Worm (Caenorhabditis elegans) whole organism, L4 larva: ENCODE data around the gene dph-1.

Experiments used
- F10B5.3 ChIP-seq: sonication (generic microtip); optimal IDR thresholded peaks from 2 replicates; lab custom pipeline; 2016; ENCODE audit warnings: mild to moderate bottlenecking, missing genetic modification characterization, missing compliant biosample characterization
- F26F4.8 ChIP-seq: fragments of 200-800 bp; sonication (Bioruptor generic); conservative IDR thresholded peaks from 2 replicates; pipeline ENCODE4 v1.3.6; 2022; ENCODE audit warnings: missing genetic modification characterization, missing compliant biosample characterization
- ZK337.2 ChIP-seq: fragments of 200-800 bp; sonication (Bioruptor generic); IDR thresholded peaks from 2 replicates; pipeline ENCODE4 v1.3.6; 2022; ENCODE audit warnings: missing genetic modification reagents, missing genetic modification characterization, missing compliant biosample characterization
- arid-1 ChIP-seq: fragments of 200-800 bp; sonication (Bioruptor generic); conservative IDR thresholded peaks from 2 replicates; pipeline ENCODE4 v1.3.6; 2022; ENCODE audit warnings: missing genetic modification reagents, missing genetic modification characterization, missing compliant biosample characterization
- daf-16 ChIP-seq, 3 experiments: sonication (generic microtip); optimal IDR thresholded peaks; 2 replicates each; lab custom pipeline; 2016 to 2017; ENCODE audit warnings: missing genetic modification characterization in 3 of 3, missing genetic modification reagents in 3 of 3, mild to moderate bottlenecking in 2 of 3, missing compliant biosample characterization in 2 of 3, missing biosample characterization in 1 of 3, moderate library complexity in 1 of 3
- egl-27 ChIP-seq: sonication (generic microtip); optimal IDR thresholded peaks from 3 replicates; lab custom pipeline; 2017; ENCODE audit warnings: missing biosample characterization, missing genetic modification reagents, missing genetic modification characterization
- nhr-76 ChIP-seq: fragments of 150-350 bp; optimal IDR thresholded peaks from 2 replicates; lab custom pipeline; 2014; ENCODE audit warnings: missing biosample characterization, missing genetic modification characterization
- rbr-2 ChIP-seq: sonication (generic microtip); optimal IDR thresholded peaks from 2 replicates; lab custom pipeline; 2016; ENCODE audit warnings: missing genotype, missing genetic modification characterization, missing compliant biosample characterization
- set-16 ChIP-seq: fragments of 200-800 bp; sonication (Bioruptor generic); IDR thresholded peaks from 2 replicates; pipeline ENCODE4 v1.3.6; 2022; ENCODE audit warnings: missing genetic modification reagents, missing genetic modification characterization, missing compliant biosample characterization
- snpc-4 ChIP-seq: fragments of 150-350 bp; optimal IDR thresholded peaks from 2 replicates; lab custom pipeline; 2014; ENCODE audit warnings: missing biosample characterization, missing genetic modification characterization
- unc-130 ChIP-seq: sonication (generic microtip); optimal IDR thresholded peaks from 2 replicates; lab custom pipeline; 2016; ENCODE audit warnings: missing genetic modification reagents, missing genetic modification characterization, missing compliant biosample characterization
- unc-62 ChIP-seq, 3 experiments: fragments of 150-350 bp in 1 of 3; sonication (generic microtip); optimal IDR thresholded peaks in 2 of 3; peaks in 1 of 3; 1 replicate in 1 of 3; 2 replicates in 2 of 3; lab custom pipeline; 2014 to 2017; ENCODE audit warnings: missing biosample characterization in 3 of 3, missing genetic modification characterization in 3 of 3, missing genetic modification reagents in 3 of 3, missing genotype in 1 of 3

The dph-1 gene

DNA sequence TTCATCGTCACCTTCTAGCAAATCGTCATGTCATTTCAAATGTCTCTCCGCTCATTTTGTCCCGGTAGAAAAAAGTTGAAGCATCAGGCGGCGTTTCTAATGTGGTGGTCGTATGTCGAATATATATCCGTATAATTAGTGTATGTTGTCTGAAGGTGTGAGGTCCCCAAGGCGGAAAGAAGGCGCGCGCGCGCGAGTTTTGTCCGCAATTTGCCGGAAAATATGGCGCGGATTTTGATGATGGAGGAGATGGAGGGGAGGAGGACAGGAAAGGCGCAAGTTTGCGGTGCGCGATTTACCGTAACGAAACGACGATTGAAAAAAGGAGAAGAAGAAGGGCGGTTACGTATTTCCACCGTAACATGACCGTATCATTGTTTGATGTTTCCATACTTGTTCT, 35.4 kb downstream of the dph-1 start:
- TF ChIP-seq set-16 (GFP tag; lab: Robert Waterston, UW) (peak; percentile 37), unc-130 (GFP tag; lab: Kevin White, UChicago) (no peak)

ce11 chrIII:3743367-3743766, 36.7 kb downstream of the dph-1 start:
- TF ChIP-seq rbr-2 (tag; lab: Kevin White, UChicago) (no peak), F10B5.3 (no peak), daf-16 (GFP tag; optimal IDR thresholded peaks at IDR 0.05; lab: Kevin White, UChicago) (no peak), daf-16 (tag; optimal IDR thresholded peaks at IDR 0.05; lab: Kevin White, UChicago) (no peak), set-16 (GFP tag; lab: Robert Waterston, UW) (no peak), egl-27 (no peak), snpc-4 (tag; lab: Kevin White, UChicago) (no peak), arid-1 (GFP tag; lab: Robert Waterston, UW) (no peak), nhr-76 (tag; lab: Kevin White, UChicago) (no peak), F26F4.8 (no peak)

ce11 chrIII:3745138-3745537, 38.5 kb downstream of the dph-1 start, which contains the start of gene lin-48:
lin-48 (plus strand) TSS chrIII:3745438.
- TF ChIP-seq unc-62 (GFP tag; optimal IDR thresholded peaks at IDR 0.05 in 1 of 2; lab: Kevin White, UChicago) (peak in 1 of 2 experiments; percentile 26), unc-62 (tag; optimal IDR thresholded peaks at IDR 0.05; lab: Kevin White, UChicago) (no peak), F10B5.3 (no peak), ZK337.2 (no peak)
- TF ChIP-seq, all 104 proteins: peak for 1
